Fruit fly (Drosophila melanogaster): ENCODE results near the gene CG11398.

Gene CG11398

dm6 chrX:1233989-1234388 lies 19.0 kb upstream of the CG11398 start (continued):
- TF ChIP-seq exex (tag; optimal IDR thresholded peaks at IDR 0.05) (no peak), CG18262 (tag; optimal IDR thresholded peaks at IDR 0.05) (no peak), mld (GFP tag; IDR thresholded peaks at IDR 0.05; ENCODE audit: partially characterized antibody) (no peak), Jarid2 (GFP tag; optimal IDR thresholded peaks at IDR 0.05) (no peak), CG10267 (tag; optimal IDR thresholded peaks at IDR 0.05) (no peak), Bteb2 (GFP tag; optimal IDR thresholded peaks at IDR 0.05) (no peak), CG13775 (GFP tag; optimal IDR thresholded peaks at IDR 0.05) (no peak), pan (optimal IDR thresholded peaks at IDR 0.05) (no peak), pan (GFP tag; optimal IDR thresholded peaks at IDR 0.05 in 1 of 2, IDR thresholded peaks at IDR 0.05 in 1 of 2) (no peak), abd-A (tag; optimal IDR thresholded peaks at IDR 0.05) (no peak), Mes4 (GFP tag; optimal IDR thresholded peaks at IDR 0.05) (no peak), Kr (GFP tag; optimal IDR thresholded peaks at IDR 0.05) (no peak), ttk (GFP tag; IDR thresholded peaks at IDR 0.05) (no peak), ci (GFP tag; IDR thresholded peaks at IDR 0.05) (no peak), pfk (GFP tag; optimal IDR thresholded peaks at IDR 0.05) (peak; percentile 85), CG9932 (GFP tag; IDR thresholded peaks at IDR 0.05) (no peak), NfI (GFP tag; optimal IDR thresholded peaks at IDR 0.05) (no peak), Trl (optimal IDR thresholded peaks at IDR 0.05) (peak; percentile 77 to 86), Trl (GFP tag; optimal IDR thresholded peaks at IDR 0.05) (no peak), TFAM (GFP tag; optimal IDR thresholded peaks at IDR 0.05) (no peak), ERR (GFP tag; optimal IDR thresholded peaks at IDR 0.05) (no peak), CG2116 (GFP tag; optimal IDR thresholded peaks at IDR 0.05) (no peak), zfh1 (GFP tag; IDR thresholded peaks at IDR 0.05) (no peak; the same call in 2 of the 3 replicates), gt (GFP tag; IDR thresholded peaks at IDR 0.05) (no peak), CG33557 (GFP tag; optimal IDR thresholded peaks at IDR 0.05) (no peak), Dad (GFP tag; optimal IDR thresholded peaks at IDR 0.05) (no peak), sc (optimal IDR thresholded peaks at IDR 0.05) (no peak), sc (GFP tag; optimal IDR thresholded peaks at IDR 0.05) (no peak), CG14014 (GFP tag; IDR thresholded peaks at IDR 0.05) (no peak), Lpt (GFP tag; optimal IDR thresholded peaks at IDR 0.05) (no peak), Hsf (GFP tag; optimal IDR thresholded peaks at IDR 0.05) (no peak), CG9215 (GFP tag; IDR thresholded peaks at IDR 0.05) (no peak), Adf1 (GFP tag; IDR thresholded peaks at IDR 0.05) (peak; percentile 71; the same call in 1 of the 2 replicates), scrt (GFP tag; optimal IDR thresholded peaks at IDR 0.05) (peak; percentile 45), CG10209 (GFP tag; optimal IDR thresholded peaks at IDR 0.05) (no peak), Scr (GFP tag; IDR thresholded peaks at IDR 0.05; ENCODE audit: partially characterized antibody) (0 out of 2 replicates have a peak, but pooled peaks have one; percentile 8), otp (GFP tag; IDR thresholded peaks at IDR 0.05) (no peak), cad (GFP tag; optimal IDR thresholded peaks at IDR 0.05) (no peak), dpn (GFP tag; optimal IDR thresholded peaks at IDR 0.05) (no peak), zf30C (GFP tag; optimal IDR thresholded peaks at IDR 0.05) (peak; percentile 85), Opbp (GFP tag; IDR thresholded peaks at IDR 0.05; ENCODE audit: partially characterized antibody) (0 out of 3 replicates have a peak, but pooled peaks have one; percentile 11), Ada2b (GFP tag; IDR thresholded peaks at IDR 0.05) (no peak), btn (GFP tag; optimal IDR thresholded peaks at IDR 0.05) (no peak), CG1233 (GFP tag; optimal IDR thresholded peaks at IDR 0.05) (no peak), dmrt99B (tag; optimal IDR thresholded peaks at IDR 0.05) (no peak), dati (GFP tag; IDR thresholded peaks at IDR 0.05) (no peak), nerfin-2 (GFP tag; IDR thresholded peaks at IDR 0.05; ENCODE audit: partially characterized antibody) (no peak), CG10565 (GFP tag; optimal IDR thresholded peaks at IDR 0.05) (no peak), crol (GFP tag; IDR thresholded peaks at IDR 0.05) (0 out of 2 replicates have a peak, but pooled peaks have one; percentile 22), B-H1 (GFP tag; IDR thresholded peaks at IDR 0.05) (no peak), vvl (GFP tag; IDR thresholded peaks at IDR 0.05) (no peak)

Data from whole organism, embryonic.